Fruit fly (Drosophila melanogaster) whole organism, embryonic: Measurements from ENCODE around the gene CG42852.

Source experiments
- Abd-B ChIP-seq: fragments of 200-800 bp; sonication (Bioruptor generic); optimal IDR thresholded peaks from 2 replicates; lab custom pipeline; 2018; ENCODE audit warnings: missing biosample characterization, mild to moderate bottlenecking, missing genetic modification characterization, moderate library complexity
- CG10321 ChIP-seq: fragments of 200-800 bp; sonication (Bioruptor generic); IDR thresholded peaks from 2 replicates; pipeline ENCODE4 v1.3.6; 2022; ENCODE audit warnings: missing biosample characterization, missing genetic modification characterization
- CG10462 ChIP-seq: fragments of 200-800 bp; sonication (Bioruptor generic); optimal IDR thresholded peaks from 2 replicates; lab custom pipeline; 2016; ENCODE audit warnings: missing biosample characterization, missing genetic modification characterization
- CG10959 ChIP-seq: fragments of 200-800 bp; sonication (Bioruptor generic); IDR thresholded peaks from 2 replicates; pipeline ENCODE4 v1.3.6; 2022; ENCODE audit warnings: missing biosample characterization, missing genetic modification characterization
- CG11504 ChIP-seq: fragments of 200-800 bp; sonication (Bioruptor generic); optimal IDR thresholded peaks from 3 replicates; lab custom pipeline; 2019; ENCODE audit warnings: missing biosample characterization, mild to moderate bottlenecking, missing genetic modification characterization, moderate library complexity
- CG11695 ChIP-seq: fragments of 200-800 bp; sonication (Bioruptor generic); IDR thresholded peaks from 3 replicates; pipeline ENCODE4 v1.3.6; 2022; ENCODE audit warnings: missing biosample characterization, missing genetic modification characterization
- CG12391 ChIP-seq: fragments of 200-800 bp; sonication (Bioruptor generic); optimal IDR thresholded peaks from 3 replicates; lab custom pipeline; 2018; ENCODE audit warnings: missing biosample characterization, mild to moderate bottlenecking, missing genetic modification characterization, moderate library complexity
- CG12942 ChIP-seq: fragments of 200-800 bp; sonication (Bioruptor generic); optimal IDR thresholded peaks from 3 replicates; lab custom pipeline; 2016; ENCODE audit warnings: missing biosample characterization, missing genetic modification characterization
- CG14710 ChIP-seq: fragments of 200-800 bp; sonication (Bioruptor generic); optimal IDR thresholded peaks from 3 replicates; lab custom pipeline; 2019; ENCODE audit warnings: missing biosample characterization, mild to moderate bottlenecking, missing genetic modification characterization, moderate library complexity
- CG1529 ChIP-seq: fragments of 200-800 bp; sonication (Bioruptor generic); optimal IDR thresholded peaks from 3 replicates; lab custom pipeline; 2018; ENCODE audit warnings: missing biosample characterization, missing genetic modification characterization
- CG1647 ChIP-seq: fragments of 200-800 bp; sonication (Bioruptor generic); optimal IDR thresholded peaks from 3 replicates; lab custom pipeline; 2016; ENCODE audit warnings: missing biosample characterization, missing genetic modification characterization
- CG17361 ChIP-seq: fragments of 200-800 bp; sonication (Bioruptor generic); IDR thresholded peaks from 3 replicates; pipeline ENCODE4 v1.3.6; 2022; ENCODE audit warnings: missing biosample characterization, missing genetic modification characterization
- CG1792 ChIP-seq: fragments of 200-800 bp; sonication (Bioruptor generic); optimal IDR thresholded peaks from 2 replicates; lab custom pipeline; 2016; ENCODE audit warnings: missing biosample characterization, missing genetic modification characterization
- CG31441 ChIP-seq: fragments of 200-800 bp; sonication (Bioruptor generic); IDR thresholded peaks from 2 replicates; pipeline ENCODE4 v1.3.6; 2022; ENCODE audit warnings: missing biosample characterization, missing genetic modification characterization
- CG3407 ChIP-seq: fragments of 200-800 bp; sonication (Bioruptor generic); optimal IDR thresholded peaks from 2 replicates; lab custom pipeline; 2018; ENCODE audit warnings: missing biosample characterization, mild to moderate bottlenecking, missing genetic modification characterization
- CG3726 ChIP-seq: fragments of 200-800 bp; sonication (Bioruptor generic); IDR thresholded peaks from 3 replicates; pipeline ENCODE4, ENCODE4 v1.3.6; 2022; ENCODE audit warnings: missing biosample characterization, missing genetic modification characterization
- CG4328 ChIP-seq: fragments of 200-800 bp; sonication (Bioruptor generic); optimal IDR thresholded peaks from 3 replicates; lab custom pipeline; 2017; ENCODE audit warnings: missing biosample characterization, missing genetic modification reagents, missing genetic modification characterization
- CG6765 ChIP-seq: fragments of 200-800 bp; sonication (Bioruptor generic); optimal IDR thresholded peaks from 3 replicates; lab custom pipeline; 2017; ENCODE audit warnings: missing biosample characterization, mild to moderate bottlenecking, missing genetic modification characterization
- CG7271 ChIP-seq: fragments of 200-800 bp; sonication (Bioruptor generic); optimal IDR thresholded peaks from 2 replicates; lab custom pipeline; 2018; ENCODE audit warnings: missing biosample characterization, mild to moderate bottlenecking, missing genetic modification characterization, moderate library complexity
- CG7839 ChIP-seq: fragments of 200-800 bp; sonication (Bioruptor generic); optimal IDR thresholded peaks from 3 replicates; lab custom pipeline; 2018; ENCODE audit warnings: missing biosample characterization, mild to moderate bottlenecking, missing genetic modification characterization, moderate library complexity
- CG9727 ChIP-seq: fragments of 200-800 bp; sonication (Bioruptor generic); optimal IDR thresholded peaks from 3 replicates; lab custom pipeline; 2017; ENCODE audit warnings: missing biosample characterization, mild to moderate bottlenecking, missing genetic modification characterization
- CG9817 ChIP-seq: fragments of 200-800 bp; sonication (Bioruptor generic); optimal IDR thresholded peaks from 2 replicates; lab custom pipeline; 2018; ENCODE audit warnings: missing biosample characterization, mild to moderate bottlenecking, missing genetic modification characterization, moderate library complexity
- Drgx ChIP-seq: fragments of 200-800 bp; sonication (Bioruptor generic); IDR thresholded peaks from 2 replicates; pipeline ENCODE4 v1.3.6; 2022; ENCODE audit warnings: missing biosample characterization, missing genetic modification characterization
- Fer2 ChIP-seq: fragments of 200-800 bp; sonication (Bioruptor generic); optimal IDR thresholded peaks from 2 replicates; lab custom pipeline; 2018; ENCODE audit warnings: missing biosample characterization, mild to moderate bottlenecking, missing genetic modification characterization, moderate library complexity
- Gsc ChIP-seq: fragments of 200-800 bp; sonication (Bioruptor generic); IDR thresholded peaks from 2 replicates; pipeline ENCODE4 v1.3.6; 2022; ENCODE audit warnings: missing biosample characterization, missing genetic modification characterization
- Kr ChIP-seq: fragments of 200-800 bp; sonication (Bioruptor generic); optimal IDR thresholded peaks from 2 replicates; lab custom pipeline; 2017; ENCODE audit warnings: missing biosample characterization, mild to moderate bottlenecking, missing genetic modification characterization
- Max ChIP-seq: fragments of 200-800 bp; sonication (Bioruptor generic); optimal IDR thresholded peaks from 2 replicates; lab custom pipeline; 2016; ENCODE audit warnings: missing biosample characterization, mild to moderate bottlenecking, missing genetic modification characterization
- Mes4 ChIP-seq: fragments of 200-800 bp; sonication (Bioruptor generic); optimal IDR thresholded peaks from 2 replicates; lab custom pipeline; 2016; ENCODE audit warnings: missing biosample characterization, missing genetic modification characterization
- Oli ChIP-seq: fragments of 200-800 bp; sonication (Bioruptor generic); optimal IDR thresholded peaks from 2 replicates; lab custom pipeline; 2018; ENCODE audit warnings: missing biosample characterization, mild to moderate bottlenecking, missing genetic modification characterization, moderate library complexity
- Opbp ChIP-seq: fragments of 200-800 bp; sonication (Bioruptor generic); IDR thresholded peaks from 3 replicates; pipeline ENCODE4 v1.3.6; 2022; ENCODE audit warnings: missing biosample characterization, missing genetic modification characterization; ENCODE audit not compliant: partially characterized antibody
- PHDP ChIP-seq: fragments of 200-800 bp; sonication (Bioruptor generic); optimal IDR thresholded peaks from 3 replicates; lab custom pipeline; 2018; ENCODE audit warnings: missing biosample characterization, mild to moderate bottlenecking, missing genetic modification characterization, moderate library complexity
- Vsx1 ChIP-seq: fragments of 200-800 bp; sonication (Bioruptor generic); optimal IDR thresholded peaks from 2 replicates; lab custom pipeline; 2017; ENCODE audit warnings: missing biosample characterization, mild to moderate bottlenecking, missing genetic modification characterization, missing genetic modification reagents
- bsh ChIP-seq, 2 experiments: fragments of 200-800 bp; sonication (Bioruptor generic); optimal IDR thresholded peaks; 2 replicates each; lab custom pipeline; 2017 to 2018; ENCODE audit warnings: mild to moderate bottlenecking in 2 of 2, missing biosample characterization in 2 of 2, missing genetic modification characterization in 2 of 2, moderate library complexity in 1 of 2
- dm ChIP-seq: fragments of 200-800 bp; sonication (Bioruptor generic); optimal IDR thresholded peaks from 3 replicates; lab custom pipeline; 2016; ENCODE audit warnings: missing biosample characterization, missing genetic modification characterization
- ftz-f1 ChIP-seq: fragments of 200-800 bp; sonication (Bioruptor generic); optimal IDR thresholded peaks from 2 replicates; lab custom pipeline; 2016; ENCODE audit warnings: missing biosample characterization, missing genetic modification characterization
- grn ChIP-seq: fragments of 200-800 bp; sonication (Bioruptor generic); optimal IDR thresholded peaks from 3 replicates; lab custom pipeline; 2017; ENCODE audit warnings: missing biosample characterization, missing genetic modification characterization
- gsb ChIP-seq: fragments of 200-800 bp; sonication (Bioruptor generic); IDR thresholded peaks from 2 replicates; pipeline ENCODE4 v1.3.6; 2022; ENCODE audit warnings: missing biosample characterization, missing genetic modification characterization
- gsb-n ChIP-seq: fragments of 200-800 bp; sonication (Bioruptor generic); optimal IDR thresholded peaks from 3 replicates; lab custom pipeline; 2018; ENCODE audit warnings: missing biosample characterization, mild to moderate bottlenecking, missing genetic modification characterization
- h ChIP-seq: fragments of >200 bp; optimal IDR thresholded peaks from 2 replicates; lab custom pipeline; 2017
- lilli ChIP-seq: fragments of 200-800 bp; sonication (Bioruptor generic); optimal IDR thresholded peaks from 3 replicates; lab custom pipeline; 2016; ENCODE audit warnings: missing biosample characterization, missing genetic modification characterization
- nau ChIP-seq: fragments of 200-800 bp; sonication (Bioruptor generic); optimal IDR thresholded peaks from 3 replicates; lab custom pipeline; 2017; ENCODE audit warnings: missing biosample characterization, mild to moderate bottlenecking, missing genetic modification characterization, missing genetic modification reagents
- nmo ChIP-seq: fragments of 200-800 bp; sonication (Bioruptor generic); optimal IDR thresholded peaks from 2 replicates; lab custom pipeline; 2018; ENCODE audit warnings: missing biosample characterization, mild to moderate bottlenecking, missing genetic modification characterization, moderate library complexity
- otp ChIP-seq: fragments of 200-800 bp; sonication (Bioruptor generic); IDR thresholded peaks from 3 replicates; pipeline ENCODE4, ENCODE4 v1.3.6; 2022; ENCODE audit warnings: missing biosample characterization, missing genetic modification characterization
- phol ChIP-seq: fragments of 200-800 bp; sonication (Bioruptor generic); optimal IDR thresholded peaks from 3 replicates; lab custom pipeline; 2018; ENCODE audit warnings: missing biosample characterization, mild to moderate bottlenecking, missing genetic modification characterization, moderate library complexity
- row ChIP-seq: fragments of 200-800 bp; sonication (Bioruptor generic); IDR thresholded peaks from 3 replicates; pipeline ENCODE4 v1.3.6; 2022; ENCODE audit warnings: missing biosample characterization, missing genetic modification characterization
- schlank ChIP-seq: fragments of 200-800 bp; sonication (Bioruptor generic); optimal IDR thresholded peaks from 2 replicates; lab custom pipeline; 2018; ENCODE audit warnings: missing biosample characterization, mild to moderate bottlenecking, missing genetic modification characterization
- slbo ChIP-seq: fragments of 200-800 bp; sonication (Bioruptor generic); IDR thresholded peaks from 2 replicates; pipeline ENCODE4 v1.3.6; 2022; ENCODE audit warnings: missing biosample characterization, missing genetic modification characterization
- vvl ChIP-seq: fragments of 200-800 bp; sonication (Bioruptor generic); IDR thresholded peaks from 2 replicates; pipeline ENCODE4 v1.3.6; 2022; ENCODE audit warnings: missing biosample characterization, missing genetic modification characterization
- zen ChIP-seq: fragments of 200-800 bp; sonication (Bioruptor generic); optimal IDR thresholded peaks from 3 replicates; lab custom pipeline; 2018; ENCODE audit warnings: missing biosample characterization, mild to moderate bottlenecking, missing genetic modification characterization, moderate library complexity

Gene CG42852

dm6 chr3L:16710258-16711020, 44.9 kb upstream of the CG42852 start (continued):
- no peak for TF ChIP-seq otp (GFP tag; lab: Robert Waterston, UW)
- TF ChIP-seq Drgx (GFP tag; lab: Robert Waterston, UW) = peak; percentile 77
- TF ChIP-seq CG10959 (GFP tag; lab: Robert Waterston, UW) = no peak
- TF ChIP-seq CG10462 (GFP tag; lab: Kevin White, UChicago) = no peak
- TF ChIP-seq CG9817 (tag; lab: Kevin White, UChicago) = peak; percentile 24
- TF ChIP-seq CG3407 (GFP tag; lab: Kevin White, UChicago) = peak; percentile 1
- peak; percentile 1 for TF ChIP-seq CG4328
- peak; percentile 61; the same call in 2 of the 3 replicates for TF ChIP-seq row (GFP tag; lab: Robert Waterston, UW)
- peak; percentile 66 for TF ChIP-seq CG7839 (tag; lab: Kevin White, UChicago)
- peak; percentile 89 for TF ChIP-seq CG11695
- TF ChIP-seq zen (tag; lab: Kevin White, UChicago) = peak; percentile 33
- peak; percentile 67 for TF ChIP-seq CG31441 (GFP tag; lab: Robert Waterston, UW)
- 0 out of 2 replicates have a peak, but pooled peaks have one; percentile 15 for TF ChIP-seq gsb
- no peak for TF ChIP-seq CG6765 (GFP tag; lab: Kevin White, UChicago)
- TF ChIP-seq Vsx1 (GFP tag; lab: Kevin White, UChicago) = peak; percentile 60
- TF ChIP-seq CG10321 = peak; percentile 92
- no peak for TF ChIP-seq grn (GFP tag; lab: Kevin White, UChicago)
- peak; percentile 0 for TF ChIP-seq Kr
- TF ChIP-seq Oli = peak; percentile 41
- no peak for TF ChIP-seq CG1792 (GFP tag; lab: Kevin White, UChicago)
- peak; percentile 59 for TF ChIP-seq Abd-B (GFP tag; lab: Kevin White, UChicago)
- peak; percentile 48 for TF ChIP-seq dm
- TF ChIP-seq Opbp (GFP tag; lab: Robert Waterston, UW) = no peak
- TF ChIP-seq Max (GFP tag; lab: Kevin White, UChicago) = no peak
- TF ChIP-seq CG1647 (GFP tag; lab: Kevin White, UChicago) = no peak
- no peak for TF ChIP-seq CG12942 (GFP tag; lab: Kevin White, UChicago)
- peak; percentile 75 for TF ChIP-seq CG9727 (GFP tag; lab: Kevin White, UChicago)
- no peak for TF ChIP-seq schlank
- TF ChIP-seq CG7271 (tag; lab: Kevin White, UChicago) = no peak
- TF ChIP-seq bsh (GFP tag; optimal IDR thresholded peaks at IDR 0.05; lab: Kevin White, UChicago) = peak in 1 of 2 experiments; percentile 20
- peak; percentile 50 for TF ChIP-seq phol
- TF ChIP-seq CG3726 (GFP tag; lab: Robert Waterston, UW) = no peak
- peak; percentile 3 for TF ChIP-seq lilli (GFP tag; lab: Kevin White, UChicago)
- no peak for TF ChIP-seq h (lab: Kevin White, UChicago)
- peak; percentile 29 for TF ChIP-seq PHDP (tag; lab: Kevin White, UChicago)
- peak; percentile 51 for TF ChIP-seq slbo (GFP tag; lab: Robert Waterston, UW)
- TF ChIP-seq CG11504 (tag; lab: Kevin White, UChicago) = peak; percentile 69
- peak; percentile 19 for TF ChIP-seq CG14710 (tag; lab: Kevin White, UChicago)
- TF ChIP-seq gsb-n = peak; percentile 37
- no peak for TF ChIP-seq CG1529 (GFP tag; lab: Kevin White, UChicago)
- TF ChIP-seq CG17361 = peak; percentile 46
- TF ChIP-seq vvl = peak; percentile 35; the same call in 1 of the 2 replicates
- peak; percentile 44 for TF ChIP-seq CG12391 (tag; lab: Kevin White, UChicago)
- TF ChIP-seq Mes4 (GFP tag; lab: Kevin White, UChicago) = no peak
- TF ChIP-seq Gsc (GFP tag; lab: Robert Waterston, UW) = no peak
- no peak for TF ChIP-seq ftz-f1
- TF ChIP-seq Fer2 = no peak
- TF ChIP-seq nau (GFP tag; lab: Kevin White, UChicago) = no peak
- peak; percentile 71 for TF ChIP-seq nmo
